Worm (Caenorhabditis elegans) whole organism, L4 larva: ENCODE results near the gene H20J04.4.

Experiments used
- D1046.2 ChIP-seq: fragments of 200-800 bp; sonication (Bioruptor generic); IDR thresholded peaks from 2 replicates; pipeline ENCODE4 v1.3.6; 2022; ENCODE audit warnings: missing genetic modification characterization, missing compliant biosample characterization
- F10B5.3 ChIP-seq: sonication (generic microtip); optimal IDR thresholded peaks from 2 replicates; lab custom pipeline; 2016; ENCODE audit warnings: mild to moderate bottlenecking, missing genetic modification characterization, missing compliant biosample characterization
- F26F4.8 ChIP-seq: fragments of 200-800 bp; sonication (Bioruptor generic); conservative IDR thresholded peaks from 2 replicates; pipeline ENCODE4 v1.3.6; 2022; ENCODE audit warnings: missing genetic modification characterization, missing compliant biosample characterization
- F49E8.2 ChIP-seq: sonication (generic microtip); optimal IDR thresholded peaks from 2 replicates; lab custom pipeline; 2016; ENCODE audit warnings: missing compliant biosample characterization, mild to moderate bottlenecking, missing genetic modification characterization, borderline replicate concordance
- T26A8.4 ChIP-seq: fragments of 200-800 bp; sonication (Bioruptor generic); IDR thresholded peaks from 2 replicates; pipeline ENCODE4 v1.3.6; 2022; ENCODE audit warnings: missing genetic modification characterization, missing compliant biosample characterization
- Y5F2A.4 ChIP-seq: fragments of 200-800 bp; sonication (Bioruptor generic); optimal IDR thresholded peaks from 2 replicates; lab custom pipeline; 2018; ENCODE audit warnings: mild to moderate bottlenecking, missing genetic modification characterization, missing compliant biosample characterization
- ZK546.5 ChIP-seq, 2 experiments: sonication (generic microtip); optimal IDR thresholded peaks; 2 replicates each; lab custom pipeline; 2017; ENCODE audit warnings: missing biosample characterization in 2 of 2, missing genetic modification characterization in 2 of 2
- aly-2 ChIP-seq: sonication (generic microtip); optimal IDR thresholded peaks from 2 replicates; lab custom pipeline; 2018; ENCODE audit warnings: missing biosample characterization, missing genetic modification characterization
- arid-1 ChIP-seq: fragments of 200-800 bp; sonication (Bioruptor generic); conservative IDR thresholded peaks from 2 replicates; pipeline ENCODE4 v1.3.6; 2022; ENCODE audit warnings: missing genetic modification reagents, missing genetic modification characterization, missing compliant biosample characterization
- attf-4 ChIP-seq: sonication (generic microtip); optimal IDR thresholded peaks from 3 replicates; lab custom pipeline; 2017; ENCODE audit warnings: missing biosample characterization, missing genetic modification characterization
- ceh-20 ChIP-seq: fragments of 200-800 bp; sonication (Bioruptor generic); IDR thresholded peaks from 2 replicates; pipeline ENCODE4 v1.3.6; 2022; ENCODE audit warnings: missing genetic modification reagents, missing genetic modification characterization, missing compliant biosample characterization
- ces-1 ChIP-seq: fragments of 150-350 bp; sonication (generic microtip); optimal IDR thresholded peaks from 4 replicates; lab custom pipeline; 2014; ENCODE audit warnings: missing biosample characterization, missing genetic modification reagents, missing genetic modification characterization
- cey-2 ChIP-seq: sonication (generic microtip); optimal IDR thresholded peaks from 3 replicates; lab custom pipeline; 2017; ENCODE audit warnings: missing genetic modification characterization, mild to moderate bottlenecking, missing compliant biosample characterization, antibody characterized with exemption, borderline replicate concordance; ENCODE audit not compliant: insufficient read depth
- daf-19 ChIP-seq: fragments of 200-800 bp; sonication (Bioruptor generic); conservative IDR thresholded peaks from 2 replicates; pipeline ENCODE4 v1.3.6; 2022; ENCODE audit warnings: missing genetic modification characterization, missing compliant biosample characterization
- dmd-8 ChIP-seq: fragments of 200-800 bp; sonication (Bioruptor generic); IDR thresholded peaks from 2 replicates; pipeline ENCODE4 v1.3.6; 2022; ENCODE audit warnings: missing genetic modification characterization, missing compliant biosample characterization
- dmd-9 ChIP-seq: fragments of 200-800 bp; sonication (Bioruptor generic); IDR thresholded peaks from 2 replicates; pipeline ENCODE4 v1.3.6; 2022; ENCODE audit warnings: missing genetic modification reagents, missing genetic modification characterization, missing compliant biosample characterization
- dpl-1 ChIP-seq: fragments of 150-350 bp; optimal IDR thresholded peaks from 2 replicates; lab custom pipeline; 2014; ENCODE audit warnings: missing biosample characterization, missing genetic modification reagents, missing genetic modification characterization
- fos-1 ChIP-seq: fragments of 150-350 bp; optimal IDR thresholded peaks from 2 replicates; lab custom pipeline; 2014; ENCODE audit warnings: missing biosample characterization, missing genetic modification characterization
- jun-1 ChIP-seq: fragments of 150-350 bp; optimal IDR thresholded peaks from 2 replicates; lab custom pipeline; 2014; ENCODE audit warnings: missing biosample characterization, missing genetic modification reagents, missing genetic modification characterization
- lim-7 ChIP-seq: fragments of 200-800 bp; sonication (Bioruptor generic); IDR thresholded peaks from 2 replicates; pipeline ENCODE4 v1.3.6; 2022; ENCODE audit warnings: missing genetic modification characterization, missing compliant biosample characterization
- lin-1 ChIP-seq: fragments of 200-800 bp; sonication (Bioruptor generic); IDR thresholded peaks from 2 replicates; pipeline ENCODE4 v1.3.6; 2022; ENCODE audit warnings: missing genetic modification reagents, missing genetic modification characterization, missing compliant biosample characterization
- lin-15B ChIP-seq: fragments of 150-350 bp; sonication (generic microtip); optimal IDR thresholded peaks from 3 replicates; lab custom pipeline; 2014; ENCODE audit warnings: missing biosample characterization, missing genetic modification characterization
- lin-39 ChIP-seq: fragments of 150-350 bp; optimal IDR thresholded peaks from 2 replicates; lab custom pipeline; 2014; ENCODE audit warnings: missing biosample characterization, missing genetic modification reagents, missing genetic modification characterization
- lsy-2 ChIP-seq, 2 experiments: fragments of 150-350 bp in 1 of 2; sonication (generic microtip) in 1 of 2; optimal IDR thresholded peaks; 2 replicates each; lab custom pipeline; 2014 to 2017; ENCODE audit warnings: missing biosample characterization in 2 of 2, missing genetic modification characterization in 2 of 2
- mes-2 ChIP-seq: sonication (generic microtip); optimal IDR thresholded peaks from 2 replicates; lab custom pipeline; 2016; ENCODE audit warnings: missing genotype, mild to moderate bottlenecking, missing genetic modification characterization, missing compliant biosample characterization; ENCODE audit not compliant: poor library complexity, severe bottlenecking
- mxl-2 ChIP-seq: fragments of 200-800 bp; sonication (Bioruptor generic); conservative IDR thresholded peaks from 2 replicates; pipeline ENCODE4 v1.3.6; 2022; ENCODE audit warnings: missing genetic modification reagents, missing genetic modification characterization, missing compliant biosample characterization
- mxl-3 ChIP-seq: fragments of 200-800 bp; sonication (Bioruptor generic); optimal IDR thresholded peaks from 2 replicates; lab custom pipeline; 2018; ENCODE audit warnings: mild to moderate bottlenecking, missing genetic modification characterization, missing compliant biosample characterization
- nhr-10 ChIP-seq: fragments of 150-350 bp; optimal IDR thresholded peaks from 2 replicates; lab custom pipeline; 2014; ENCODE audit warnings: missing biosample characterization, missing genetic modification characterization
- nhr-237 ChIP-seq: sonication (generic microtip); optimal IDR thresholded peaks from 2 replicates; lab custom pipeline; 2017; ENCODE audit warnings: missing biosample characterization, missing genetic modification characterization
- nhr-41 ChIP-seq: fragments of 200-800 bp; sonication (Bioruptor generic); IDR thresholded peaks from 2 replicates; pipeline ENCODE4 v1.3.6; 2022; ENCODE audit warnings: missing genetic modification reagents, missing genetic modification characterization, missing compliant biosample characterization
- sdz-12 ChIP-seq: fragments of 200-800 bp; sonication (Bioruptor generic); optimal IDR thresholded peaks from 2 replicates; lab custom pipeline; 2018; ENCODE audit warnings: mild to moderate bottlenecking, missing genetic modification characterization, missing compliant biosample characterization
- skn-1 ChIP-seq: fragments of 150-350 bp; optimal IDR thresholded peaks from 2 replicates; lab custom pipeline; 2014; ENCODE audit warnings: missing biosample characterization, missing genetic modification characterization
- spr-1 ChIP-seq: sonication (generic microtip); optimal IDR thresholded peaks from 2 replicates; lab custom pipeline; 2016; ENCODE audit warnings: mild to moderate bottlenecking, missing genetic modification characterization, missing compliant biosample characterization
- tag-97 ChIP-seq: fragments of 200-800 bp; sonication (Bioruptor generic); IDR thresholded peaks from 2 replicates; pipeline ENCODE4 v1.3.6; 2022; ENCODE audit warnings: missing genetic modification characterization, missing compliant biosample characterization
- tra-1 ChIP-seq: fragments of 200-800 bp; sonication (Bioruptor generic); IDR thresholded peaks from 2 replicates; pipeline ENCODE4 v1.3.6; 2022; ENCODE audit warnings: missing genetic modification reagents, missing genetic modification characterization, missing compliant biosample characterization
- zag-1 ChIP-seq: fragments of 150-350 bp; optimal IDR thresholded peaks from 2 replicates; lab custom pipeline; 2014; ENCODE audit warnings: missing biosample characterization, missing genetic modification characterization
- ztf-7 ChIP-seq: fragments of 150-350 bp; optimal IDR thresholded peaks from 2 replicates; lab custom pipeline; 2014; ENCODE audit warnings: missing biosample characterization, missing genetic modification characterization

H20J04.4 gene

ce11 chrII:4376295-4377172 is 47.7 kb downstream of the H20J04.4 start, which contains the start of gene ntl-2 (continued):
- TF ChIP-seq mxl-2 (GFP tag; lab: Robert Waterston, UW) (0 out of 2 replicates have a peak, but pooled peaks have one; percentile 27), tag-97 (GFP tag; lab: Robert Waterston, UW) (no peak), F10B5.3 (peak; percentile 1), T26A8.4 (peak; percentile 92), Y5F2A.4 (GFP tag; lab: Kevin White, UChicago) (peak; percentile 79), lin-1 (GFP tag; lab: Robert Waterston, UW) (peak; percentile 76), lin-39 (tag; lab: Kevin White, UChicago) (no peak), daf-19 (GFP tag; lab: Robert Waterston, UW) (no peak), mes-2 (tag; lab: Kevin White, UChicago) (peak; percentile 91), aly-2 (tag; lab: Kevin White, UChicago) (no peak), tra-1 (GFP tag; lab: Robert Waterston, UW) (peak; percentile 84), lsy-2 (tag; optimal IDR thresholded peaks at IDR 0.05; lab: Kevin White, UChicago) (peak; percentile 98 to 99), nhr-41 (GFP tag; lab: Robert Waterston, UW) (peak; percentile 76; the same call in 1 of the 2 replicates), sdz-12 (GFP tag; lab: Kevin White, UChicago) (peak; percentile 61), ZK546.5 (tag; optimal IDR thresholded peaks at IDR 0.05; lab: Kevin White, UChicago) (peak; percentile 32 to 96), cey-2 (tag; lab: Kevin White, UChicago) (peak; percentile 18), dpl-1 (GFP tag; lab: Kevin White, UChicago) (peak; percentile 77), nhr-10 (peak; percentile 14), lin-15B (tag; lab: Kevin White, UChicago) (peak; percentile 75), nhr-237 (tag; lab: Kevin White, UChicago) (peak; percentile 28), spr-1 (tag; lab: Kevin White, UChicago) (peak; percentile 86), zag-1 (tag; lab: Kevin White, UChicago) (peak; percentile 10), ces-1 (no peak), fos-1 (tag; lab: Kevin White, UChicago) (no peak), arid-1 (GFP tag; lab: Robert Waterston, UW) (peak; percentile 86), jun-1 (tag; lab: Kevin White, UChicago) (peak; percentile 89), F49E8.2 (tag; lab: Kevin White, UChicago) (no peak), dmd-9 (GFP tag; lab: Robert Waterston, UW) (peak; percentile 87)
- TF ChIP-seq, all 104 proteins: peak for 75

- TF ChIP-seq dmd-9 (GFP tag; lab: Robert Waterston, UW) (no peak), lin-15B (tag; lab: Kevin White, UChicago) (no peak), attf-4 (tag; lab: Kevin White, UChicago) (no peak), F26F4.8 (no peak)
Measured at ce11 chrII:4378195-4378594, 49.4 kb downstream of the H20J04.4 start, which contains the start of gene B0286.1. Gene B0286.1 (plus strand): TSS chrII:4378495.

- no peak for TF ChIP-seq ceh-20 (GFP tag; lab: Robert Waterston, UW)
- TF ChIP-seq mxl-3, result no peak
- no peak for TF ChIP-seq spr-1 (tag; lab: Kevin White, UChicago)
- no peak for TF ChIP-seq D1046.2 (GFP tag; lab: Robert Waterston, UW)
- no peak for TF ChIP-seq sdz-12 (GFP tag; lab: Kevin White, UChicago)
- no peak for TF ChIP-seq dmd-8 (GFP tag; lab: Robert Waterston, UW)
- no peak for TF ChIP-seq skn-1
- TF ChIP-seq ztf-7 (tag; lab: Kevin White, UChicago), result no peak
- no peak for TF ChIP-seq lim-7 (GFP tag; lab: Robert Waterston, UW)
Measured at ce11 chrII:4383306-4383705, 54.5 kb downstream of the H20J04.4 start, which contains the start of gene fkh-6. Gene fkh-6 (minus strand): TSS chrII:4383406.
